Worm (Caenorhabditis elegans): ENCODE measurements around the gene C50H2.7.
A peak's percentile ranks its signal among the peaks of the same experiment; 100 is the strongest.

- TF ChIP-seq fkh-10 (GFP tag; optimal IDR thresholded peaks at IDR 0.05): peak; percentile 15
- TF ChIP-seq ama-1 (optimal IDR thresholded peaks at IDR 0.05): no peak
- TF ChIP-seq pqm-1 (tag; optimal IDR thresholded peaks at IDR 0.05): peak; percentile 90
- peak; percentile 90 for TF ChIP-seq npax-4 (tag; optimal IDR thresholded peaks at IDR 0.05)
- peak; percentile 85 for TF ChIP-seq pag-3 (tag; optimal IDR thresholded peaks at IDR 0.05; ENCODE audit: borderline replicate concordance)
- no peak for TF ChIP-seq pax-1 (tag; optimal IDR thresholded peaks at IDR 0.05)
- peak; percentile 91 for TF ChIP-seq C38D4.7 (GFP tag; optimal IDR thresholded peaks at IDR 0.05)
Measured at ce11 chrV:9970119-9970518, 47.5 kb downstream of the C50H2.7 start.

Data from whole organism, late embryonic.